Worm (Caenorhabditis elegans): ENCODE measurements around the gene abu-6.

- TF ChIP-seq fos-1 (tag; optimal IDR thresholded peaks at IDR 0.05): no peak
- no peak for TF ChIP-seq snpc-4 (tag; optimal IDR thresholded peaks at IDR 0.05)
- no peak for TF ChIP-seq sma-9 (GFP tag; optimal IDR thresholded peaks at IDR 0.05)
- no peak for TF ChIP-seq sma-9 (tag; optimal IDR thresholded peaks at IDR 0.05)
- no peak for TF ChIP-seq nhr-25 (tag; optimal IDR thresholded peaks at IDR 0.05)
- no peak for TF ChIP-seq nhr-77 (tag; optimal IDR thresholded peaks at IDR 0.05)
- no peak for TF ChIP-seq ama-1 (optimal IDR thresholded peaks at IDR 0.05)
- TF ChIP-seq ceh-82 (tag; optimal IDR thresholded peaks at IDR 0.05): no peak
- no peak for TF ChIP-seq zag-1 (tag; optimal IDR thresholded peaks at IDR 0.05)
- no peak for TF ChIP-seq unc-62 (GFP tag; optimal IDR thresholded peaks at IDR 0.05)
These were observed 34.9 kb downstream of the abu-6 start, which contains the start of gene F14F9.5 for ce11 chrV:5126793-5127192.

All from whole organism, L2 larva.